Worm (Caenorhabditis elegans) whole organism, mixed stage, embryonic: Measurements from ENCODE around the gene srh-284.

ENCODE experiments used
- blmp-1 ChIP-seq: fragments of 150-350 bp; optimal IDR thresholded peaks from 2 replicates; lab custom pipeline; 2014; ENCODE audit warnings: missing biosample characterization, missing genetic modification characterization
- ceh-43 ChIP-seq: fragments of 200-800 bp; sonication (Bioruptor generic); optimal IDR thresholded peaks from 2 replicates; lab custom pipeline; 2018; ENCODE audit warnings: mild to moderate bottlenecking, missing genetic modification characterization, moderate library complexity, missing compliant biosample characterization
- lin-32 ChIP-seq: fragments of 200-800 bp; sonication (Bioruptor generic); optimal IDR thresholded peaks from 2 replicates; lab custom pipeline; 2018; ENCODE audit warnings: mild to moderate bottlenecking, missing genetic modification characterization, missing compliant biosample characterization
- lsy-2 ChIP-seq: fragments of 150-350 bp; optimal IDR thresholded peaks from 2 replicates; lab custom pipeline; 2014; ENCODE audit warnings: missing biosample characterization, missing genetic modification characterization
- nhr-28 ChIP-seq: fragments of 150-350 bp; optimal IDR thresholded peaks from 2 replicates; lab custom pipeline; 2014; ENCODE audit warnings: missing biosample characterization, missing genetic modification characterization
- nhr-76 ChIP-seq: sonication (generic microtip); optimal IDR thresholded peaks from 2 replicates; lab custom pipeline; 2017; ENCODE audit warnings: missing biosample characterization, missing genetic modification characterization
- pha-4 ChIP-seq: fragments of 150-350 bp; optimal IDR thresholded peaks from 2 replicates; lab custom pipeline; 2018; ENCODE audit warnings: missing biosample characterization, missing genetic modification reagents, missing genetic modification characterization
- tbx-8 ChIP-seq: fragments of 200-800 bp; sonication (Bioruptor generic); optimal IDR thresholded peaks from 2 replicates; lab custom pipeline; 2018; ENCODE audit warnings: mild to moderate bottlenecking, missing genetic modification characterization, moderate library complexity, missing compliant biosample characterization
- unc-39 ChIP-seq: fragments of 150-350 bp; optimal IDR thresholded peaks from 2 replicates; lab custom pipeline; 2014; ENCODE audit warnings: missing biosample characterization, missing genetic modification characterization
- unc-62 ChIP-seq: fragments of 150-350 bp; optimal IDR thresholded peaks from 2 replicates; lab custom pipeline; 2014; ENCODE audit warnings: missing biosample characterization, missing genetic modification reagents, missing genetic modification characterization
- ztf-11 ChIP-seq: fragments of 150-350 bp; optimal IDR thresholded peaks from 2 replicates; lab custom pipeline; 2014; ENCODE audit warnings: missing biosample characterization, missing genetic modification characterization

- TF ChIP-seq pha-4 (tag; lab: Kevin White, UChicago) = no peak
- TF ChIP-seq tbx-8 (GFP tag; lab: Kevin White, UChicago) = no peak
- no peak for TF ChIP-seq blmp-1
- TF ChIP-seq nhr-28 (tag; lab: Kevin White, UChicago) = no peak
- no peak for TF ChIP-seq unc-62 (GFP tag; lab: Kevin White, UChicago)
- TF ChIP-seq ztf-11 = no peak
- no peak for TF ChIP-seq lin-32 (GFP tag; lab: Kevin White, UChicago)
- TF ChIP-seq lsy-2 (tag; lab: Kevin White, UChicago) = no peak
- no peak for TF ChIP-seq nhr-76 (tag; lab: Kevin White, UChicago)
- TF ChIP-seq ceh-43 = no peak
- no peak for TF ChIP-seq unc-39 (tag; lab: Kevin White, UChicago)
These were observed 28.3 kb downstream of the srh-284 start, which contains the start of gene srh-288 for ce11 chrV:17795655-17796054.
